Worm (Caenorhabditis elegans): ENCODE results near the gene swsn-7.

DNA sequence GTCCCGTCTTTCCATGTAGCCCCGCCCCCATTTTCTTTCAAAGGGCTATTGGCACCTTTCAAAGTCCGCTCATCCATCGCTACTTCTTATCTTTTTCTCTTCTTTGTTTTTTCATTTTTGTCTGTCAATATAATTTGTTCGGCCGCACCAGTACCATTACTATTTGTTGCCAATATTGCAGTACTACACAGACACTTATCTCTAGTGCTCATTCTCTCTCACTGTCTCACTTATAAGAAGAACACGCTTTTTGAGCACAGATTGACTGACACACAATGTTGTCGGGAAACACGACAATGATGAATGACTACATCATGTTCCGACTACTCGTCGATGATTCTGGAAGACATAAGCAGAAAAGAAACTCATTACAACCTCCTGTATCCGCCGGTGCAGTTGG is 42.5 kb downstream of the swsn-7 start:
- TF ChIP-seq ztf-23 (GFP tag; IDR thresholded peaks at IDR 0.05) (no peak), med-1 (GFP tag; optimal IDR thresholded peaks at IDR 0.05; ENCODE audit: insufficient read depth) (no peak), ref-1 (GFP tag; conservative IDR thresholded peaks at IDR 0.05) (no peak), tab-1 (GFP tag; IDR thresholded peaks at IDR 0.05) (no peak), flt-1 (GFP tag; IDR thresholded peaks at IDR 0.05) (no peak), klf-2 (GFP tag; conservative IDR thresholded peaks at IDR 0.05) (no peak), cog-1 (tag; optimal IDR thresholded peaks at IDR 0.05) (no peak)
